Worm (Caenorhabditis elegans) whole organism, L2 larva: Measurements from ENCODE around the gene nyn-3.

ENCODE experiments used
- F13H6.1 ChIP-seq: sonication (generic microtip); optimal IDR thresholded peaks from 2 replicates; lab custom pipeline; 2016; ENCODE audit warnings: missing genetic modification characterization, missing compliant biosample characterization
- R02D3.7 ChIP-seq: fragments of 150-350 bp; optimal IDR thresholded peaks from 2 replicates; lab custom pipeline; 2014; ENCODE audit warnings: missing biosample characterization, missing genetic modification characterization
- Y55F3AM.14 ChIP-seq: fragments of 200-800 bp; sonication (Bioruptor generic); optimal IDR thresholded peaks from 2 replicates; lab custom pipeline; 2018; ENCODE audit warnings: mild to moderate bottlenecking, missing genetic modification characterization, missing compliant biosample characterization
- alr-1 ChIP-seq: fragments of 150-350 bp; optimal IDR thresholded peaks from 2 replicates; lab custom pipeline; 2014; ENCODE audit warnings: missing biosample characterization, missing genetic modification characterization
- aly-2 ChIP-seq: fragments of 150-350 bp; optimal IDR thresholded peaks from 2 replicates; lab custom pipeline; 2014; ENCODE audit warnings: missing biosample characterization, missing genetic modification characterization
- ama-1 ChIP-seq: fragments of 150-350 bp; optimal IDR thresholded peaks from 2 replicates; lab custom pipeline; 2018; ENCODE audit warnings: inconsistent platforms
- egl-27 ChIP-seq: sonication (generic microtip); optimal IDR thresholded peaks from 3 replicates; lab custom pipeline; 2017; ENCODE audit warnings: missing biosample characterization, missing genetic modification reagents, missing genetic modification characterization
- elt-1 ChIP-seq: fragments of 150-350 bp; optimal IDR thresholded peaks from 2 replicates; lab custom pipeline; 2014; ENCODE audit warnings: missing biosample characterization, missing genetic modification characterization
- fos-1 ChIP-seq: fragments of 150-350 bp; optimal IDR thresholded peaks from 2 replicates; lab custom pipeline; 2014; ENCODE audit warnings: missing biosample characterization, missing genetic modification characterization
- lin-13 ChIP-seq: fragments of 150-350 bp; optimal IDR thresholded peaks from 2 replicates; lab custom pipeline; 2014; ENCODE audit warnings: missing biosample characterization, missing genetic modification reagents, missing genetic modification characterization
- lin-39 ChIP-seq: fragments of 150-350 bp; optimal IDR thresholded peaks from 2 replicates; lab custom pipeline; 2014; ENCODE audit warnings: missing biosample characterization, missing genetic modification reagents, missing genetic modification characterization
- lsy-2 ChIP-seq, 2 experiments: fragments of 150-350 bp in 1 of 2; sonication (generic microtip) in 1 of 2; optimal IDR thresholded peaks; 2 replicates each; lab custom pipeline; 2014 to 2017; ENCODE audit warnings: missing biosample characterization in 2 of 2, missing genetic modification characterization in 2 of 2
- mab-5 ChIP-seq: fragments of 150-350 bp; optimal IDR thresholded peaks from 2 replicates; lab custom pipeline; 2014; ENCODE audit warnings: missing biosample characterization, missing genetic modification characterization
- mbf-1 ChIP-seq: sonication (generic microtip); optimal IDR thresholded peaks from 2 replicates; lab custom pipeline; 2017; ENCODE audit warnings: missing biosample characterization, missing genetic modification characterization
- nhr-10 ChIP-seq: sonication (generic microtip); optimal IDR thresholded peaks from 2 replicates; lab custom pipeline; 2017; ENCODE audit warnings: missing biosample characterization, missing genetic modification characterization
- nhr-129 ChIP-seq: fragments of 150-350 bp; optimal IDR thresholded peaks from 2 replicates; lab custom pipeline; 2014; ENCODE audit warnings: missing biosample characterization, missing genetic modification characterization
- nhr-21 ChIP-seq: fragments of 150-350 bp; optimal IDR thresholded peaks from 2 replicates; lab custom pipeline; 2014; ENCODE audit warnings: missing biosample characterization, missing genetic modification characterization
- nhr-23 ChIP-seq: fragments of 150-350 bp; optimal IDR thresholded peaks from 2 replicates; lab custom pipeline; 2014; ENCODE audit warnings: missing biosample characterization, missing genetic modification reagents, missing genetic modification characterization
- nhr-237 ChIP-seq: fragments of 150-350 bp; optimal IDR thresholded peaks from 2 replicates; lab custom pipeline; 2014; ENCODE audit warnings: missing biosample characterization, missing genetic modification characterization
- nhr-25 ChIP-seq: fragments of 150-350 bp; sonication (generic microtip); optimal IDR thresholded peaks from 3 replicates; lab custom pipeline; 2014; ENCODE audit warnings: missing biosample characterization, missing genetic modification characterization
- nhr-6 ChIP-seq: fragments of 150-350 bp; optimal IDR thresholded peaks from 2 replicates; lab custom pipeline; 2014; ENCODE audit warnings: missing biosample characterization, missing genetic modification characterization
- nhr-77 ChIP-seq: fragments of 150-350 bp; optimal IDR thresholded peaks from 2 replicates; lab custom pipeline; 2014; ENCODE audit warnings: missing biosample characterization, missing genetic modification characterization
- peb-1 ChIP-seq: fragments of 150-350 bp; optimal IDR thresholded peaks from 2 replicates; lab custom pipeline; 2014; ENCODE audit warnings: missing biosample characterization, missing genetic modification characterization
- skn-1 ChIP-seq: sonication (generic microtip); optimal IDR thresholded peaks from 2 replicates; lab custom pipeline; 2017; ENCODE audit warnings: missing biosample characterization, missing genetic modification characterization
- sma-3 ChIP-seq: sonication (generic microtip); optimal IDR thresholded peaks from 2 replicates; lab custom pipeline; 2016; ENCODE audit warnings: missing genetic modification reagents, missing genetic modification characterization, missing compliant biosample characterization
- sma-9 ChIP-seq, 2 experiments: fragments of 150-350 bp in 1 of 2; sonication (generic microtip) in 1 of 2; optimal IDR thresholded peaks; 2 replicates each; lab custom pipeline; 2014 to 2016; ENCODE audit warnings: missing genetic modification characterization in 2 of 2, mild to moderate bottlenecking in 1 of 2, missing biosample characterization in 1 of 2, missing compliant biosample characterization in 1 of 2, missing genetic modification reagents in 1 of 2, moderate library complexity in 1 of 2
- unc-55 ChIP-seq: fragments of 150-350 bp; sonication (generic microtip); optimal IDR thresholded peaks from 3 replicates; lab custom pipeline; 2014; ENCODE audit warnings: missing biosample characterization, missing genetic modification reagents, missing genetic modification characterization
- zag-1 ChIP-seq: fragments of 150-350 bp; optimal IDR thresholded peaks from 2 replicates; lab custom pipeline; 2014; ENCODE audit warnings: missing biosample characterization, missing genetic modification characterization
- ztf-1 ChIP-seq: fragments of 200-800 bp; sonication (Bioruptor generic); conservative IDR thresholded peaks from 2 replicates; pipeline ENCODE4 v1.3.6; 2022; ENCODE audit warnings: missing genetic modification characterization, missing compliant biosample characterization
- ztf-11 ChIP-seq: sonication (generic microtip); optimal IDR thresholded peaks from 2 replicates; lab custom pipeline; 2017; ENCODE audit warnings: missing biosample characterization, missing genetic modification characterization

The nyn-3 gene

DNA sequence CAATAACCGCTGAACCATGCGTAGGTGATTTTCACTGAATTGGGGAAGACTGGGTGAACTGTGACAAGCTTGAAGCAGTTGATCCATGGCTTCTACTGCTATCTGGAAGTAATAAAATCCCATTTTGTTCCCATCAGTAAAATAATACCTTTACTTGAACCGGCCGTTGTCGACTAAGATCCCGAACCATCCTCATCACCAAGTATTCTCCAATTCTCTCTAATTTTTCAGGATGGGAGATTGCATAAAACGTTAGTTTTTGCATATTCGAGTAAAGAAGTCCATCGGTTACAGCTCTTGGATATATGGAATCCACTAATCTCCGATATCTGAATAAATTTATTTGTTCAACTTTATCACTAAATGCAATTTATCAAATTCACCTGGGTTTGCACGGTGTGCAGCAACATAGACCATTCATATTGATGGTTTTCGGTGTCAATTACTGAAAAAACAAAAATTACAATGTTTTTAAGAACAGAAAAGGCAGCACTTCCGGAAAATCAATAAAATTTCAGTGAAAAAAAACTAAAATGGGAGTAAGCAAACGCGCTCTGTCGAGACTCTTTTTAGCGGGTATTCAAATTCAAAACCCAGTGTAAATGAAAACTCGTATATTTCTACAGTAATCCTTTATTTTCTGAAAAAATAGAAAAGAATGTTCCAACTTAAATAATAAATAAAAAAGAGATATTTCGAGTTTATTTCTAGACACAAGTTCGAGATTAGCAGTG is 28.4 kb upstream of the nyn-3 start, which contains the start of gene efr-3 (continued):
- no peak for TF ChIP-seq nhr-25 (tag; lab: Kevin White, UChicago)

DNA sequence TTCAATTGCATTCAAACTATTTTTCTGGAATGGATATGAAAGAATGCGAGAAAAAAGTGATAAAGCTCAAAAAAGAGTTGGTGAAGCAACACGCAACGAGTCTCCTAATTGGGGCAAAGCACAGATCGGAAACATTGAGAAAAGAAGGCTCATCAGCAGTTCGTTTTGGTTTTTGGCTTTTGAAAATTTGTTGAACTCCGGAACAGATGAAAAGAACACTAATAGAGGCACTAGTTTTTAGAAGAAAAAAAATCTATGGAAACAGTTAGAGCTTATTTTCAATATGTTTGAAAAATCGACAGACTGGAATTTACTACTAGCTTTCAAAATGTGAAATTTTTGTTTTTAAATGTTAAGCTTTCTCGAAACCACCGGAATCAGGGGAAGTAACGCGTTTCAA is 19.5 kb upstream of the nyn-3 start:
- TF ChIP-seq zag-1 (tag; lab: Kevin White, UChicago) = no peak
- no peak for TF ChIP-seq nhr-77 (tag; lab: Kevin White, UChicago)
- TF ChIP-seq, all 48 proteins: peak for 0

DNA sequence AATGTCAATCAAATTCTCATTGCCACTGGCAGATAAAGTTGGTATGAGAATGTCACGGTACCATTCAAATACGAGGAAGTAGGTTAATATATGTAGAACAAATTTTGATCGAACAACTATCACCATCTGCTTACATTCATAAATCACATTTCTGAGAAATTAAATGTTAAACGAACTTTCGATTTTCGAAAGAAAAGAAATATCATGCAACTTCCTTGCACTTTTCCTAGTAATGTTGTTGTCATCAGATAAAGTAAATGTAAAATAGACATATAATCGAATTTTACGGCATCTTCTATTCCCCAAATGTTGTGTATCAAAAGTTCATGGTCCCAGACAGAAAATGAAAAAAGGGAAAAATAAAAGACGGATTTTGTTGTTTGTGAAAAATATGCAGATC is 19.0 kb upstream of the nyn-3 start:
- TF ChIP-seq nhr-10 (tag; lab: Kevin White, UChicago) = no peak
- no peak for TF ChIP-seq ztf-11 (tag; lab: Kevin White, UChicago)
- no peak for TF ChIP-seq nhr-77 (tag; lab: Kevin White, UChicago)
- no peak for TF ChIP-seq alr-1 (tag; lab: Kevin White, UChicago)
- no peak for TF ChIP-seq lin-13 (GFP tag; lab: Kevin White, UChicago)
- TF ChIP-seq R02D3.7 (tag; lab: Kevin White, UChicago) = no peak
- TF ChIP-seq ama-1 (lab: Kevin White, UChicago) = no peak
- TF ChIP-seq lsy-2 (tag; optimal IDR thresholded peaks at IDR 0.05; lab: Kevin White, UChicago) = peak in 1 of 2 experiments; percentile 10

DNA sequence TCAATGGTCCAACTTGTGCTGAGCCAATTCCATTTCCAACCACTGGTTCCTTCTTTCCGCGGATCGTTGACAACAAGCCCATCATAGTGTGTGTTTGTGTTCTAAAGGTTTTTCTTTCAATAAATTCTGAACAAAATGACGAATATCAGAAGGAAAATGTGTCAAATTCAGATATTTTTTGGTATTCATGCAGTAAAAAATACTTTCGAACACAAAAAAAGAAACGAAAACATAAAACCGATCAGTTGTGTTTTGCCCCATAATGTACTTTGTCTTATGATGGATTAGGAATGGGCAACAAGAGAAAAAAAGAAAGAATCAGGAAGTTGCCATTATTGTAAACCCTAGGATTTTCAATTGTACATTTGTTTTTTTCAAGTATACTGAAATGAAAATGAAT is 16.8 kb upstream of the nyn-3 start, which contains the start of gene glb-10:
Gene glb-10 (minus strand): TSS at position 101 of the 400 bp plus-strand sequence.
- TF ChIP-seq zag-1 (tag; lab: Kevin White, UChicago) = no peak

DNA sequence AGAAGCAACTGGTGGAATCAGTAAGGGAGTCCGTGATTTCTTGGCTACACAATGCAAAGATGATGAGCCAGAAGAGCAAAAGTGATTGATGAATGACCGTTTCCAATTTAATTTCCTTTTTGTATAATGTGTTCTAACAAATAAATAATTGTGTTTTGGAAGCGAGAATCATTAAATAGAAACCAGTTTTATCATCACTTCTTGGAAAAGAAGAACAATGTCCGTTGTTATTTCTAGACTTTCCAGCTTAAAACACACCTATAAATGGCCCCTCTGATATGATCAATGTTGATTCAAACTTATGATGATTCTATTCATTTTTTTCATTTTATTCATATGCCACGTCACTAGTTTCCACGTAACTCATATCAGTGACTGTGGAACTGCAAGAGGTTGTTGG is 13.7 kb upstream of the nyn-3 start, which contains the start of gene C29F5.8:
Gene C29F5.8 (plus strand): TSS at position 301 of the 400 bp plus-strand sequence.
- no peak for TF ChIP-seq mab-5 (tag; lab: Kevin White, UChicago)
- no peak for TF ChIP-seq lin-13 (GFP tag; lab: Kevin White, UChicago)
- TF ChIP-seq peb-1 (tag; lab: Kevin White, UChicago) = no peak
- TF ChIP-seq mbf-1 (tag; lab: Kevin White, UChicago) = no peak
- no peak for TF ChIP-seq ztf-1 (GFP tag; lab: Robert Waterston, UW)
- no peak for TF ChIP-seq nhr-25 (tag; lab: Kevin White, UChicago)
- no peak for TF ChIP-seq skn-1 (tag; lab: Kevin White, UChicago)
- TF ChIP-seq nhr-237 (tag; lab: Kevin White, UChicago) = no peak
- TF ChIP-seq fos-1 (tag; lab: Kevin White, UChicago) = no peak
- TF ChIP-seq, all 48 proteins: peak for 0

DNA sequence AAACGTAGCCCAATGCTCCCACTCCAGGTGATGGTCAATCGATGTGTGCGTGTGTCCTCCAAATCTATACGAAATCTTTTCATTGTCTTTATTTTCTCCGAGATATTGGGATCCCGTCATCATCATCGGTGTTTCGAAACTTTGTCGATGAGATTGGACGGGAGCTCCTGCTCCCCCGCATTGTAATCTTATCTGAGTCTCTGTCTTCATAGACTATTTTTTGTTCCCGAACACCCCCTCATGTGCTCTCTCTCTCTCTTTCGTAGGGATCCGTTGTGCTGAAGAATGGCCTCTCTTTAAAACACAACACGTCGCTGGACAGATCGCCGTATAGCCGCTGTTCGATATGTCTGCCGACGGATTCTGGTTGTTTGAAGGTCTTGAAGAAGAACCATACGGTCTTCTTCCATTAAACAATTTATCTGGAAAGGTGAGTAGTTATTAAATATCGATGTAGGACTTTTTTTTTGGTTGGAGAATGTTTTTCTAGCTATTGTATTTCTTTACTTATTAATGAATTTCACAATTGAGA is 10.8 kb upstream of the nyn-3 start, which contains the start of gene C29F5.1:
Gene C29F5.1 (plus strand): TSS at position 317 of the 532 bp plus-strand sequence.
- TF ChIP-seq nhr-129 (tag; lab: Kevin White, UChicago) (peak; percentile 46), peb-1 (tag; lab: Kevin White, UChicago) (no peak), elt-1 (tag; lab: Kevin White, UChicago) (no peak), sma-9 (GFP tag; optimal IDR thresholded peaks at IDR 0.05; lab: Kevin White, UChicago) (peak; percentile 6), sma-9 (tag; optimal IDR thresholded peaks at IDR 0.05; lab: Kevin White, UChicago) (no peak), nhr-6 (tag; lab: Kevin White, UChicago) (no peak), F13H6.1 (tag; lab: Kevin White, UChicago) (peak; percentile 11), mab-5 (tag; lab: Kevin White, UChicago) (no peak)

DNA sequence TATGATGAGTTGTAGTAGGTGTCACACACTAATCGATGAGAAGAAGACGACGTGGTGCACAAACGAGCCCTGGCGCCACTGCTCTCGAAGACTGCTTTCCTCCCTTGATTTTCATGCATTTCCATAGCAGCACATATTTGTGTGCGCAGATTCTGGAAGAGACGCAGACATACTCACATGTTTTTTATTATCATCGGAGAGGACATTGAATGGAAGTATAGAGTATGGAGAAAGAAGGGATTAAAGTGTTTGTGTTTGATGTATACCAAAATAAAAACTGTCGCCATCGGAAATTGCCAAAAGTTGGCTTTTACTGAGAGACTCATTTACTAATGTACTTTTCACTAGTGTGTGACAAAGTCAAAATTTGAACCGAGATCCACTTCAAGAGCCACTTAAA is 1.8 kb upstream of the nyn-3 start, which contains the start of gene mps-1:
Gene mps-1 (minus strand): TSS at position 101 of the 400 bp plus-strand sequence.
- no peak for TF ChIP-seq unc-55
- no peak for TF ChIP-seq nhr-129 (tag; lab: Kevin White, UChicago)
- no peak for TF ChIP-seq sma-3 (GFP tag; lab: Kevin White, UChicago)
- no peak for TF ChIP-seq egl-27 (tag; lab: Kevin White, UChicago)
- TF ChIP-seq nhr-23 = no peak
- TF ChIP-seq skn-1 (tag; lab: Kevin White, UChicago) = no peak
- no peak for TF ChIP-seq elt-1 (tag; lab: Kevin White, UChicago)
- no peak for TF ChIP-seq lin-39 (tag; lab: Kevin White, UChicago)
- no peak for TF ChIP-seq nhr-21
- no peak for TF ChIP-seq lsy-2 (tag; optimal IDR thresholded peaks at IDR 0.05; lab: Kevin White, UChicago)
- TF ChIP-seq Y55F3AM.14 = no peak
- TF ChIP-seq nhr-6 (tag; lab: Kevin White, UChicago) = no peak
- TF ChIP-seq aly-2 (tag; lab: Kevin White, UChicago) = no peak
